Worm (Caenorhabditis elegans): ENCODE data around the gene Y71G10AR.4.
A peak's percentile ranks its signal among the peaks of the same experiment; 100 is the strongest.
"Not testable (repeated sequence)": the region's sequence is repeated elsewhere in the genome, so short reads cannot be mapped to it uniquely, and the experiment has no call there.

The Y71G10AR.4 gene

DNA sequence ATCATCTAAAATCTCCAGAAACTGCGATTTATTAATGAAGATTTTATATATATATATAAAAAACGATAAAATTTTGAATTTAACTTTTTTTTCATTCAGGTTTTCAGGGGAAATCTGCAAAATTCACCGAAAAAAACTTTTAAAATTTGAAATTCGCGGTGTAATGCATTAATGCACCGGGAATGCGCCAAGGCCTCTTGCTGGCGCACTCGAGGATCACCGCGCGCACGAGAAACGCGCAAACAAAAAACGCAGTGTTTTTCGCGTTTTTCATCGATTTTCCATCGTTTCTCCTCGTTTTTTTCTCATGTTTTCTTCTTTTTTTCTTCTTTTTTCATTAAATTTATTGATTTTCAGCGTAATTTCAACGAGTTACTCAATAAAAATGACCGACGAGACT lies 21.3 kb upstream of the Y71G10AR.4 start, which contains the start of gene hrpu-2 (continued):
- no peak for TF ChIP-seq ztf-1 (GFP tag; conservative IDR thresholded peaks at IDR 0.05)
- TF ChIP-seq elt-3 (tag; optimal IDR thresholded peaks at IDR 0.05) = no peak
- TF ChIP-seq aly-2 (tag; optimal IDR thresholded peaks at IDR 0.05) = no peak
- TF ChIP-seq zag-1 (tag; optimal IDR thresholded peaks at IDR 0.05) = no peak
- no peak for TF ChIP-seq unc-39 (tag; optimal IDR thresholded peaks at IDR 0.05)
- peak; percentile 90 for TF ChIP-seq crh-2 (tag; optimal IDR thresholded peaks at IDR 0.05)
- TF ChIP-seq Y55F3AM.14 (GFP tag; optimal IDR thresholded peaks at IDR 0.05) = no peak
- TF ChIP-seq ZK546.5 (tag; optimal IDR thresholded peaks at IDR 0.05) = no peak
- TF ChIP-seq ztf-11 (tag; optimal IDR thresholded peaks at IDR 0.05) = no peak

DNA sequence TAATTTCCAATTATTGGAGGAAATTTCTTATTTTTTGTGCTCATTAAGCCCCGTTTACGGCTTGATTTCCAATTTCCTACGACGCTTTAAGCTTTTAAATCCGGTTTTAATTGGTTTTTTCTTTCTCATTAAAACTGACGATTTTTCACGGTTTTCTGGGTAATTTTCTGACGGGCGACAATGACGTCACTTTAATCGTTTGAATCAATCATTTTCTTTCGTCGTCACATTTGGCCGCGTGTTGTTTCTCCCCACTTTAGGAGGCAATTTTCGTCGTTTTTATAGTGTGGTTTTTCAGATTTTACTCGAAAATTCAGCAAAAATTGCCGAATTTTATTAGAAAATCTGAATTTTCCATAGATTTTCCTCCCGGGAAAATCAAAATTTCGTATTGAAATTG lies 5.8 kb upstream of the Y71G10AR.4 start:
- TF ChIP-seq nhr-25 (tag; optimal IDR thresholded peaks at IDR 0.05) (peak; percentile 34), lsy-2 (tag; optimal IDR thresholded peaks at IDR 0.05) (peak in 1 of 2 experiments; percentile 17), sma-3 (GFP tag; optimal IDR thresholded peaks at IDR 0.05) (no peak)

DNA sequence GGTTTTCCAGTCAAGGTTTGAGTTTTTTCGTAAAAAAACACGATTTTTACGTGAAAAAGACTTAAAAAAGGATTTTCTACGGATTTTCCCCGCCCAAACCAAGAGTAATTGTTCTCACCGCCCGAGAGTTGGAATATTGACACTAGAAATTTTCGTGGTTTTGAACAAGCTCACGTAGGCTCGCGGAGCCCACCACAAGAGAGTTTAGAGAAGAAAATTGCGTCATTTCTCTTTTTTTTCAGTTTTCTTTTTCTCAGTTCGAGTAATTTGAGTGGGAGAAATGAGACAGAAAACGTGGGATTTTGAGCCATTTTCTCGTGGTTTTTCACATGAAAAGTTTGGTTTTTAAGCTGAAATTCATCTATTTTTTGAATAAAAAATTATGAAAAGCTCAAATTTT lies 5.3 kb upstream of the Y71G10AR.4 start:
- TF ChIP-seq nhr-129 (tag; optimal IDR thresholded peaks at IDR 0.05) = peak; percentile 67
- TF ChIP-seq lin-11 (tag; optimal IDR thresholded peaks at IDR 0.05) = no peak

DNA sequence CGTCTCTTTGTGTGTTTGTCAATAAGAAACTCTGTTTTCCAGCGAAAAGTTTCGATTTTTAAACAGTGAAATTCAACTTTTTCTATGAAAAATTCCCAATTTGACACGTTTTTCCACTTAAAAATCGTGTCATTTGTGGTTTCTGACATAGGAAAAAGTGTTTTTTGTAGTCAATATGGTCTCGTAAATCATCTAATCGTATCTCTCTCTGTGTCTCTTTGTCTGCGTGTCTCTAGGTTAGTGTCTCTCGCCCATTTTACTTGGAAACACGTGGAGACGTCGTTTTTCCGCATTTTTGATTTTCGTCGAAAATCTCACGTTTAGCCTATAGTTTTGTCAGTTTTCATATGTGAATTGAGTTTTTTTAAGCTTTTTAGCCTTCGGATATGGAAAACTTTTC lies 3.2 kb upstream of the Y71G10AR.4 start:
- TF ChIP-seq unc-55 (GFP tag; optimal IDR thresholded peaks at IDR 0.05) (no peak), sma-9 (GFP tag; optimal IDR thresholded peaks at IDR 0.05) (peak; percentile 11), sma-9 (tag; optimal IDR thresholded peaks at IDR 0.05) (no peak), nhr-25 (tag; optimal IDR thresholded peaks at IDR 0.05) (peak; percentile 15)

DNA sequence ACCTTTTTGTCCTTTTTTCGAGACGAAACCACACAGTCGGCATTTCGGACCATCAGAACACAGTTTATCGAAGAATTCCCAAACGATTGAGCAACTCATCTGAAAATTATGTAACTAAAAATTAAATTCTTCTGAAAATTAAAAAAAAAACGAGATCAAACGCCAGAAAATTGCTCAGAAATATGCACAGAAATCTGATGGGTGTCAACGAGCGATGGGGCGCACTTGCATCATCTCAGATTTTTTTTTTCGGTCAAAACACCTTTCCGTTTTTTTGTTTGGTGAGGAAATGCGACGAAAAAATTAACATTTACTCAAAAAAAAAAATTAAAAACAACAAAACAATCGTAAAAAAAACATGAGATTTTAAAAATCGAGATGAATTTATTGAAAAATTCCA lies 17.9 kb downstream of the Y71G10AR.4 start, which contains the start of gene T04C4.3:
Gene T04C4.3, minus strand, starts transcription at position 101 of the 400 bp plus-strand sequence.
- TF ChIP-seq unc-62 (GFP tag; optimal IDR thresholded peaks at IDR 0.05); zag-1 (tag; optimal IDR thresholded peaks at IDR 0.05); lin-13 (GFP tag; optimal IDR thresholded peaks at IDR 0.05): not testable (repeated sequence)

DNA sequence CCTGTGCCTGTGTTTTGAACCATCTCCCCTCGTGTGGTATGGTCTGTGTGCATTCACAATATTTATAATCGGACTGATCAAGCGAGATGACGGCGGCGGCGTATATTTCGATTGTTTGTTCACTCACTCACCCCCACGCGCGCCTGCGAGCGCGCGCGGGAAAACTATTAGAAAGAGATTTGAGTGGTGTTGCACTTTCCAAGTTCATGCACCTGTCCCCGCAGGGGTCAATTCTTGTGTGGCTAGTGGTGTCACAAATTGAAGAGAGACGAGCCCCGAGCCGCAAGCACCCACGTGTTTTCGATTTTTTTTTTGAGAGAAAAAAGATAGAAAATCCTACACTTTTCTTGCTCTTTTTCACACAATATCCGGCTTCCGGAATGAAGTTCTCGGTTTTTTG lies 18.4 kb downstream of the Y71G10AR.4 start:
- TF ChIP-seq ama-1 (optimal IDR thresholded peaks at IDR 0.05) (no peak), nhr-129 (tag; optimal IDR thresholded peaks at IDR 0.05) (peak; percentile 37), ztf-1 (GFP tag; conservative IDR thresholded peaks at IDR 0.05) (no peak), nhr-10 (tag; optimal IDR thresholded peaks at IDR 0.05) (no peak), F13H6.1 (tag; optimal IDR thresholded peaks at IDR 0.05) (peak; percentile 75), unc-62 (GFP tag; optimal IDR thresholded peaks at IDR 0.05) (no peak), mbf-1 (tag; optimal IDR thresholded peaks at IDR 0.05) (no peak), sma-9 (GFP tag; optimal IDR thresholded peaks at IDR 0.05) (peak; percentile 37), sma-9 (tag; optimal IDR thresholded peaks at IDR 0.05) (no peak), crh-2 (tag; optimal IDR thresholded peaks at IDR 0.05) (no peak), elt-1 (tag; optimal IDR thresholded peaks at IDR 0.05) (no peak), unc-55 (GFP tag; optimal IDR thresholded peaks at IDR 0.05) (no peak), dmd-4 (tag; optimal IDR thresholded peaks at IDR 0.05) (no peak), mdl-1 (tag; optimal IDR thresholded peaks at IDR 0.05) (peak; percentile 17 to 24), zag-1 (tag; optimal IDR thresholded peaks at IDR 0.05) (no peak), C34F6.9 (tag; optimal IDR thresholded peaks at IDR 0.05) (peak; percentile 14)

DNA sequence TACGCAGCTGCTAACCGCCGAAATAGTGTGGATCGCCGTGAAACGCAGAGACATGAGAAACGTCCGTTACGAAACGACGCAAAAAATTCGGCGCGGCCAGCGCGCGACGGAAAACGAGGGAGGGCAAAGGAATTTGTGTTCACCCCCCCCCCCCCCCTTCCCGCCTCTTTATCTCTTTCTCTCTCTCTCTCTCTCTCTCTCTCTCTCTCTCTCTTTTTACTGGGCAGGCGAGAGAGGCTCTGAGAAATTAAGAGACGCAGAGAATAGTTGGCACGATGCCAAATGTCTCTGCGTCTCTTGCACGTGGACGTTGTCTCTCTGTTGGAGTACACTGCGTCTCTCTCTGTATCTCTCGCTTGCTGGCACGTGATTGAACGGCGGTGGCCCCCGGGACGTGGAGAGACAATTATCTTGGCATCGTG lies 20.5 kb downstream of the Y71G10AR.4 start:
- TF ChIP-seq egl-27 (tag; optimal IDR thresholded peaks at IDR 0.05) (peak; percentile 98), elt-1 (tag; optimal IDR thresholded peaks at IDR 0.05) (no peak), nhr-77 (tag; optimal IDR thresholded peaks at IDR 0.05) (peak; percentile 66), nhr-11 (tag; optimal IDR thresholded peaks at IDR 0.05) (no peak), gmeb-1 (tag; optimal IDR thresholded peaks at IDR 0.05) (peak; percentile 90), nhr-10 (tag; optimal IDR thresholded peaks at IDR 0.05) (peak; percentile 81), mdl-1 (tag; optimal IDR thresholded peaks at IDR 0.05) (peak; percentile 98 to 99), lin-11 (tag; optimal IDR thresholded peaks at IDR 0.05) (peak; percentile 77), nhr-12 (tag; optimal IDR thresholded peaks at IDR 0.05) (peak; percentile 15), skn-1 (tag; optimal IDR thresholded peaks at IDR 0.05) (no peak), nhr-237 (tag; optimal IDR thresholded peaks at IDR 0.05) (peak; percentile 84), unc-55 (GFP tag; optimal IDR thresholded peaks at IDR 0.05) (peak; percentile 82), snpc-4 (tag; optimal IDR thresholded peaks at IDR 0.05) (peak; percentile 60), ztf-11 (tag; optimal IDR thresholded peaks at IDR 0.05) (no peak), aly-2 (tag; optimal IDR thresholded peaks at IDR 0.05) (no peak), sma-9 (GFP tag; optimal IDR thresholded peaks at IDR 0.05) (peak; percentile 99), sma-9 (tag; optimal IDR thresholded peaks at IDR 0.05) (peak; percentile 62), nhr-129 (tag; optimal IDR thresholded peaks at IDR 0.05) (peak; percentile 85), Y55F3AM.14 (GFP tag; optimal IDR thresholded peaks at IDR 0.05) (peak; percentile 98), C34F6.9 (tag; optimal IDR thresholded peaks at IDR 0.05) (peak; percentile 94), lin-13 (GFP tag; optimal IDR thresholded peaks at IDR 0.05) (peak; percentile 94), elt-3 (tag; optimal IDR thresholded peaks at IDR 0.05) (no peak), ztf-1 (GFP tag; conservative IDR thresholded peaks at IDR 0.05) (peak; percentile 95; the same call in 1 of the 2 replicates), lsy-2 (tag; optimal IDR thresholded peaks at IDR 0.05) (peak; percentile 89 to 94), zag-1 (tag; optimal IDR thresholded peaks at IDR 0.05) (peak; percentile 85), nhr-21 (tag; optimal IDR thresholded peaks at IDR 0.05) (peak; percentile 98), dmd-4 (tag; optimal IDR thresholded peaks at IDR 0.05) (no peak), sem-4 (tag; optimal IDR thresholded peaks at IDR 0.05) (peak; percentile 92), sma-3 (GFP tag; optimal IDR thresholded peaks at IDR 0.05) (peak; percentile 98), peb-1 (tag; optimal IDR thresholded peaks at IDR 0.05) (no peak), ama-1 (optimal IDR thresholded peaks at IDR 0.05) (peak; percentile 64)
